Worm (Caenorhabditis elegans): ENCODE measurements around the gene mog-5.

ce11 chrII:5436833-5437232, 37.5 kb downstream of the mog-5 start, which contains the start of gene dct-5:
- TF ChIP-seq nhr-76 (tag; optimal IDR thresholded peaks at IDR 0.05) (no peak), pha-4 (tag; optimal IDR thresholded peaks at IDR 0.05) (no peak), unc-62 (GFP tag; optimal IDR thresholded peaks at IDR 0.05) (no peak), nhr-2 (tag; optimal IDR thresholded peaks at IDR 0.05) (no peak), mab-5 (tag; optimal IDR thresholded peaks at IDR 0.05) (no peak), snpc-4 (tag; optimal IDR thresholded peaks at IDR 0.05) (no peak), elt-1 (tag; optimal IDR thresholded peaks at IDR 0.05; ENCODE audit: borderline replicate concordance, insufficient read depth) (no peak)

All from whole organism, mixed stage, embryonic.